Fruit fly (Drosophila melanogaster) whole organism, embryonic: ENCODE measurements around the gene dpp.

Source experiments
- Aef1 ChIP-seq: fragments of 200-800 bp; sonication (Bioruptor generic); IDR thresholded peaks from 3 replicates; pipeline ENCODE4 v1.3.6; 2022; ENCODE audit warnings: missing biosample characterization, missing genetic modification characterization
- B-H1 ChIP-seq: fragments of 200-800 bp; sonication (Bioruptor generic); IDR thresholded peaks from 3 replicates; pipeline ENCODE4 v1.3.6; 2022; ENCODE audit warnings: missing biosample characterization, missing genetic modification characterization
- BEAF-32 ChIP-seq: fragments of 200-800 bp; sonication (Bioruptor generic); optimal IDR thresholded peaks from 3 replicates; lab custom pipeline; 2017; ENCODE audit warnings: missing biosample characterization, missing genetic modification characterization, mild to moderate bottlenecking, moderate library complexity, missing genetic modification reagents
- Bgb ChIP-seq: fragments of 200-800 bp; sonication (Bioruptor generic); IDR thresholded peaks from 2 replicates; pipeline ENCODE4 v1.3.6; 2022; ENCODE audit warnings: missing biosample characterization, missing genetic modification characterization; ENCODE audit not compliant: partially characterized antibody
- Blimp-1 ChIP-seq: fragments of 200-800 bp; sonication (Bioruptor generic); optimal IDR thresholded peaks from 3 replicates; lab custom pipeline; 2018; ENCODE audit warnings: missing biosample characterization, missing genetic modification characterization, mild to moderate bottlenecking, moderate library complexity, missing genetic modification reagents
- Bteb2 ChIP-seq: fragments of 200-800 bp; sonication (Bioruptor generic); optimal IDR thresholded peaks from 2 replicates; lab custom pipeline; 2016; ENCODE audit warnings: missing biosample characterization, missing genetic modification characterization
- CG10147 ChIP-seq: fragments of 200-800 bp; sonication (Bioruptor generic); optimal IDR thresholded peaks from 2 replicates; lab custom pipeline; 2019; ENCODE audit warnings: missing biosample characterization, mild to moderate bottlenecking, missing genetic modification characterization, moderate library complexity
- CG10654 ChIP-seq: fragments of 200-800 bp; sonication (Bioruptor generic); optimal IDR thresholded peaks from 2 replicates; lab custom pipeline; 2016; ENCODE audit warnings: missing biosample characterization, missing genetic modification characterization
- CG10979 ChIP-seq: fragments of 200-800 bp; sonication (Bioruptor generic); optimal IDR thresholded peaks from 2 replicates; lab custom pipeline; 2018; ENCODE audit warnings: missing biosample characterization, mild to moderate bottlenecking, missing genetic modification characterization, moderate library complexity
- CG11695 ChIP-seq: fragments of 200-800 bp; sonication (Bioruptor generic); IDR thresholded peaks from 3 replicates; pipeline ENCODE4 v1.3.6; 2022; ENCODE audit warnings: missing biosample characterization, missing genetic modification characterization
- CG14965 ChIP-seq: fragments of 200-800 bp; sonication (Bioruptor generic); optimal IDR thresholded peaks from 2 replicates; lab custom pipeline; 2016; ENCODE audit warnings: missing biosample characterization, missing genetic modification characterization, borderline replicate concordance
- CG15479 ChIP-seq: fragments of 200-800 bp; sonication (Bioruptor generic); optimal IDR thresholded peaks from 3 replicates; lab custom pipeline; 2019; ENCODE audit warnings: missing biosample characterization, mild to moderate bottlenecking, missing genetic modification characterization, moderate library complexity
- CG15601 ChIP-seq: fragments of 200-800 bp; sonication (Bioruptor generic); optimal IDR thresholded peaks from 3 replicates; lab custom pipeline; 2019; ENCODE audit warnings: missing biosample characterization, mild to moderate bottlenecking, missing genetic modification characterization, moderate library complexity
- CG18011 ChIP-seq: fragments of 200-800 bp; sonication (Bioruptor generic); optimal IDR thresholded peaks from 2 replicates; lab custom pipeline; 2017; ENCODE audit warnings: missing biosample characterization, missing genetic modification characterization, mild to moderate bottlenecking, moderate library complexity, missing genotype
- CG18619 ChIP-seq: fragments of 200-800 bp; sonication (Bioruptor generic); optimal IDR thresholded peaks from 3 replicates; lab custom pipeline; 2017; ENCODE audit warnings: missing biosample characterization, mild to moderate bottlenecking, missing genetic modification characterization
- CG2129 ChIP-seq: fragments of 200-800 bp; sonication (Bioruptor generic); IDR thresholded peaks from 2 replicates; pipeline ENCODE4 v1.3.6; 2022; ENCODE audit warnings: missing biosample characterization, missing genetic modification characterization; ENCODE audit not compliant: partially characterized antibody
- CG2199 ChIP-seq: fragments of 200-800 bp; sonication (Bioruptor generic); IDR thresholded peaks from 3 replicates; pipeline ENCODE4 v1.3.6; 2022; ENCODE audit warnings: missing biosample characterization, missing genetic modification characterization
- CG43689 ChIP-seq: fragments of 200-800 bp; sonication (Bioruptor generic); IDR thresholded peaks from 2 replicates; pipeline ENCODE4 v1.3.6; 2022; ENCODE audit warnings: missing biosample characterization, missing genetic modification characterization
- CG6272 ChIP-seq: fragments of 200-800 bp; sonication (Bioruptor generic); IDR thresholded peaks from 2 replicates; pipeline ENCODE4 v1.3.6; 2022; ENCODE audit warnings: missing biosample characterization, missing genetic modification characterization
- CG8359 ChIP-seq: fragments of 200-800 bp; sonication (Bioruptor generic); optimal IDR thresholded peaks from 2 replicates; lab custom pipeline; 2017; ENCODE audit warnings: missing biosample characterization, mild to moderate bottlenecking, missing genetic modification characterization, borderline replicate concordance
- CG8944 ChIP-seq: fragments of 200-800 bp; sonication (Bioruptor generic); optimal IDR thresholded peaks from 3 replicates; lab custom pipeline; 2016; ENCODE audit warnings: missing biosample characterization, missing genetic modification characterization
- CG9876 ChIP-seq: fragments of 200-800 bp; sonication (Bioruptor generic); optimal IDR thresholded peaks from 2 replicates; lab custom pipeline; 2016; ENCODE audit warnings: missing biosample characterization, missing genetic modification characterization
- Chrac-16 ChIP-seq: fragments of 200-800 bp; sonication (Bioruptor generic); optimal IDR thresholded peaks from 3 replicates; lab custom pipeline; 2016; ENCODE audit warnings: missing biosample characterization, missing genetic modification characterization
- Dip2 ChIP-seq: fragments of 200-800 bp; sonication (Bioruptor generic); IDR thresholded peaks from 2 replicates; pipeline ENCODE4 v1.3.6; 2022; ENCODE audit warnings: missing biosample characterization, missing genetic modification characterization
- E2f2 ChIP-seq: fragments of 200-800 bp; sonication (Bioruptor generic); IDR thresholded peaks from 2 replicates; pipeline ENCODE4 v1.3.6; 2022; ENCODE audit warnings: missing biosample characterization, missing genetic modification characterization
- Fer2 ChIP-seq: fragments of 200-800 bp; sonication (Bioruptor generic); optimal IDR thresholded peaks from 2 replicates; lab custom pipeline; 2018; ENCODE audit warnings: missing biosample characterization, mild to moderate bottlenecking, missing genetic modification characterization, moderate library complexity
- Lhr ChIP-seq: fragments of 200-800 bp; sonication (Bioruptor generic); optimal IDR thresholded peaks from 3 replicates; lab custom pipeline; 2017; ENCODE audit warnings: mild to moderate bottlenecking, missing biosample characterization, missing genetic modification reagents, missing genetic modification characterization
- NK7.1 ChIP-seq: fragments of 200-800 bp; sonication (Bioruptor generic); optimal IDR thresholded peaks from 3 replicates; lab custom pipeline; 2016; ENCODE audit warnings: missing biosample characterization, missing genetic modification characterization
- Sin3A ChIP-seq: fragments of >200 bp; optimal IDR thresholded peaks from 2 replicates; lab custom pipeline; 2018
- Six4 ChIP-seq: fragments of 200-800 bp; sonication (Bioruptor generic); optimal IDR thresholded peaks from 2 replicates; lab custom pipeline; 2016; ENCODE audit warnings: missing biosample characterization, missing genetic modification characterization
- Spps ChIP-seq: fragments of 200-800 bp; sonication (Bioruptor generic); optimal IDR thresholded peaks from 2 replicates; lab custom pipeline; 2018; ENCODE audit warnings: missing biosample characterization, mild to moderate bottlenecking, missing genetic modification characterization
- Sry-δ ChIP-seq: fragments of 200-800 bp; sonication (Bioruptor generic); optimal IDR thresholded peaks from 2 replicates; lab custom pipeline; 2016; ENCODE audit warnings: missing biosample characterization, missing genetic modification characterization
- Taf1 ChIP-seq: fragments of 200-800 bp; sonication (Bioruptor generic); IDR thresholded peaks from 2 replicates; pipeline ENCODE4 v1.3.6; 2022; ENCODE audit warnings: missing biosample characterization, missing genetic modification characterization
- aop ChIP-seq: fragments of 200-800 bp; sonication (Bioruptor generic); IDR thresholded peaks from 2 replicates; pipeline ENCODE4 v1.3.6; 2022; ENCODE audit warnings: missing biosample characterization, missing genetic modification characterization
- bowl ChIP-seq: fragments of 200-800 bp; sonication (Bioruptor generic); IDR thresholded peaks from 2 replicates; pipeline ENCODE4 v1.3.6; 2022; ENCODE audit warnings: missing biosample characterization, missing genetic modification characterization
- btn ChIP-seq: fragments of 200-800 bp; sonication (Bioruptor generic); optimal IDR thresholded peaks from 2 replicates; lab custom pipeline; 2016; ENCODE audit warnings: missing biosample characterization, missing genetic modification characterization
- cad ChIP-seq: fragments of >200 bp; optimal IDR thresholded peaks from 2 replicates; lab custom pipeline; 2017; ENCODE audit warnings: missing biosample characterization, missing genetic modification characterization
- chm ChIP-seq: fragments of 200-800 bp; sonication (Bioruptor generic); IDR thresholded peaks from 2 replicates; pipeline ENCODE4 v1.3.6; 2022; ENCODE audit warnings: missing biosample characterization, missing genetic modification characterization
- croc ChIP-seq: fragments of 200-800 bp; sonication (Bioruptor generic); conservative IDR thresholded peaks from 3 replicates; pipeline ENCODE4 v1.3.6; 2022; ENCODE audit warnings: missing biosample characterization, missing genetic modification characterization
- disco-r ChIP-seq: fragments of 200-800 bp; sonication (Bioruptor generic); optimal IDR thresholded peaks from 2 replicates; lab custom pipeline; 2016; ENCODE audit warnings: missing biosample characterization, missing genetic modification characterization
- gsb ChIP-seq: fragments of 200-800 bp; sonication (Bioruptor generic); IDR thresholded peaks from 2 replicates; pipeline ENCODE4 v1.3.6; 2022; ENCODE audit warnings: missing biosample characterization, missing genetic modification characterization
- inv ChIP-seq: fragments of 200-800 bp; sonication (Bioruptor generic); IDR thresholded peaks from 2 replicates; pipeline ENCODE4 v1.3.6; 2022; ENCODE audit warnings: missing biosample characterization, missing genetic modification characterization; ENCODE audit not compliant: partially characterized antibody
- nau ChIP-seq: fragments of 200-800 bp; sonication (Bioruptor generic); optimal IDR thresholded peaks from 3 replicates; lab custom pipeline; 2017; ENCODE audit warnings: missing biosample characterization, mild to moderate bottlenecking, missing genetic modification characterization, missing genetic modification reagents
- otp ChIP-seq: fragments of 200-800 bp; sonication (Bioruptor generic); IDR thresholded peaks from 3 replicates; pipeline ENCODE4, ENCODE4 v1.3.6; 2022; ENCODE audit warnings: missing biosample characterization, missing genetic modification characterization
- pum ChIP-seq: fragments of 200-800 bp; sonication (Bioruptor generic); optimal IDR thresholded peaks from 2 replicates; lab custom pipeline; 2016; ENCODE audit warnings: missing biosample characterization, missing genetic modification characterization
- run ChIP-seq: fragments of 200-800 bp; sonication (Bioruptor generic); optimal IDR thresholded peaks from 3 replicates; lab custom pipeline; 2018; ENCODE audit warnings: missing biosample characterization, mild to moderate bottlenecking, missing genetic modification characterization
- sd ChIP-seq: fragments of 200-800 bp; sonication (Bioruptor generic); optimal IDR thresholded peaks from 3 replicates; lab custom pipeline; 2018; ENCODE audit warnings: missing biosample characterization, mild to moderate bottlenecking, missing genetic modification characterization, moderate library complexity
- seq ChIP-seq: fragments of 200-800 bp; sonication (Bioruptor generic); IDR thresholded peaks from 2 replicates; pipeline ENCODE4 v1.3.6; 2022; ENCODE audit warnings: missing biosample characterization, missing genetic modification characterization
- stc ChIP-seq: fragments of 200-800 bp; sonication (Bioruptor generic); IDR thresholded peaks from 2 replicates; pipeline ENCODE4 v1.3.6; 2022; ENCODE audit warnings: missing biosample characterization, missing genetic modification characterization
- tgo ChIP-seq: fragments of 200-800 bp; sonication (Bioruptor generic); IDR thresholded peaks from 3 replicates; pipeline ENCODE4 v1.3.6; 2022; ENCODE audit warnings: missing biosample characterization, missing genetic modification characterization
- tin ChIP-seq: fragments of 200-800 bp; sonication (Bioruptor generic); optimal IDR thresholded peaks from 3 replicates; lab custom pipeline; 2016; ENCODE audit warnings: missing biosample characterization, missing genetic modification characterization
- tup ChIP-seq: fragments of 200-800 bp; sonication (Bioruptor generic); optimal IDR thresholded peaks from 2 replicates; lab custom pipeline; 2016; ENCODE audit warnings: missing biosample characterization, mild to moderate bottlenecking, missing genetic modification characterization, moderate library complexity
- yki ChIP-seq: fragments of >200 bp; optimal IDR thresholded peaks from 3 replicates; lab custom pipeline; 2018

The dpp gene

DNA sequence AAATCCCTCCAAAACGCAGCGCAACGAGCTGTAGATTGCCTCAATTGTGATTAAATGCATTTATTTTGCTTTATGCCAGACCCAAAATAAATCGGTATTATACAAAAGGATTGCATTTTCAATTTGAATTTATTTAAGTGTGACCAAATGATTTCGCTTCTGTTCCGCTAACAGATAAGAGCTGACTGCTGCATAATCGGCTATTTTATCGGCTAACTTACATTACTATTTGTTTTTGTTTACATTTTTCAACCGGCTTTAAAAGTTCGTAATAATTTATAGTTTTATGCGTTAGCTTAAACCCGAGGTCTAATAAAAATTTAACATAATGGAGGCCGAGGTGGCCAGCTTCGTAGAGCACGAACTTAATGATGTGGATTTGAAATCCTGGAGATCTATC is 45.2 kb upstream of the dpp start, which contains the start of gene PIG-Wa (continued):
- no peak for TF ChIP-seq CG15479 (GFP tag; lab: Kevin White, UChicago)
- TF ChIP-seq CG9876 (GFP tag; lab: Kevin White, UChicago): no peak
- no peak for TF ChIP-seq Chrac-16 (GFP tag; lab: Kevin White, UChicago)
- TF ChIP-seq BEAF-32: peak; percentile 39
- TF ChIP-seq CG15601 (tag; lab: Kevin White, UChicago): peak; percentile 18
- TF ChIP-seq chm (GFP tag; lab: Robert Waterston, UW): no peak
- no peak for TF ChIP-seq CG43689
- TF ChIP-seq NK7.1 (GFP tag; lab: Kevin White, UChicago): no peak
- TF ChIP-seq CG6272 (GFP tag; lab: Robert Waterston, UW): no peak
- TF ChIP-seq CG8944 (GFP tag; lab: Kevin White, UChicago): no peak
- no peak for TF ChIP-seq Spps (tag; lab: Kevin White, UChicago)
- TF ChIP-seq seq (GFP tag; lab: Robert Waterston, UW): no peak
- no peak for TF ChIP-seq Blimp-1
- TF ChIP-seq sd: peak; percentile 56
- no peak for TF ChIP-seq disco-r (GFP tag; lab: Kevin White, UChicago)
- TF ChIP-seq gsb (GFP tag; lab: Robert Waterston, UW): no peak
- no peak for TF ChIP-seq CG14965 (GFP tag; lab: Kevin White, UChicago)
- TF ChIP-seq Bgb (GFP tag; lab: Robert Waterston, UW): peak; percentile 56
- no peak for TF ChIP-seq cad (GFP tag; lab: Kevin White, UChicago)
- no peak for TF ChIP-seq yki (lab: Kevin White, UChicago)
- no peak for TF ChIP-seq Sin3A (lab: Kevin White, UChicago)
- TF ChIP-seq tup (GFP tag; lab: Kevin White, UChicago): no peak
- no peak for TF ChIP-seq tin
- no peak for TF ChIP-seq Six4
- no peak for TF ChIP-seq btn (GFP tag; lab: Kevin White, UChicago)
- TF ChIP-seq Bteb2: no peak
- no peak for TF ChIP-seq Dip2 (GFP tag; lab: Robert Waterston, UW)
- no peak for TF ChIP-seq run (tag; lab: Kevin White, UChicago)
- TF ChIP-seq CG18619 (GFP tag; lab: Kevin White, UChicago): no peak
- TF ChIP-seq Sry-δ: peak; percentile 90
- no peak for TF ChIP-seq pum
- TF ChIP-seq stc (GFP tag; lab: Robert Waterston, UW): no peak
- TF ChIP-seq CG2199 (GFP tag; lab: Robert Waterston, UW): no peak
- TF ChIP-seq CG10979 (tag; lab: Kevin White, UChicago): no peak
- TF ChIP-seq tgo (GFP tag; lab: Robert Waterston, UW): no peak
- TF ChIP-seq E2f2: peak; percentile 94
- TF ChIP-seq Aef1 (GFP tag; lab: Robert Waterston, UW): no peak
- no peak for TF ChIP-seq CG2129 (GFP tag; lab: Robert Waterston, UW)
- no peak for TF ChIP-seq croc
- no peak for TF ChIP-seq CG10147
- no peak for TF ChIP-seq CG11695
- no peak for TF ChIP-seq aop (GFP tag; lab: Robert Waterston, UW)
- no peak for TF ChIP-seq inv
- TF ChIP-seq nau (GFP tag; lab: Kevin White, UChicago): no peak
- TF ChIP-seq Lhr (GFP tag; lab: Kevin White, UChicago): peak; percentile 32
- TF ChIP-seq Taf1 (GFP tag; lab: Robert Waterston, UW): no peak
- peak; percentile 98 for TF ChIP-seq CG18011
- TF ChIP-seq CG8359: no peak
- TF ChIP-seq CG10654 (GFP tag; lab: Kevin White, UChicago): no peak
- TF ChIP-seq Fer2: no peak
- no peak for TF ChIP-seq B-H1 (GFP tag; lab: Robert Waterston, UW)
- no peak for TF ChIP-seq otp
- TF ChIP-seq bowl (GFP tag; lab: Robert Waterston, UW): no peak
